Fruit fly (Drosophila melanogaster) whole organism, embryonic: ENCODE results near the gene RhoGAP93B.

ENCODE experiments used
- Bdp1 ChIP-seq: fragments of 200-800 bp; sonication (Bioruptor generic); optimal IDR thresholded peaks from 3 replicates; lab custom pipeline; 2016; ENCODE audit warnings: missing biosample characterization, missing genetic modification characterization
- C15 ChIP-seq: fragments of 200-800 bp; sonication (Bioruptor generic); IDR thresholded peaks from 3 replicates; pipeline ENCODE4 v1.3.6; 2022; ENCODE audit warnings: missing biosample characterization, missing genetic modification characterization
- CG10267 ChIP-seq: fragments of 200-800 bp; sonication (Bioruptor generic); optimal IDR thresholded peaks from 2 replicates; lab custom pipeline; 2018; ENCODE audit warnings: missing biosample characterization, mild to moderate bottlenecking, missing genetic modification characterization, moderate library complexity
- CG11456 ChIP-seq: fragments of 200-800 bp; sonication (Bioruptor generic); IDR thresholded peaks from 3 replicates; pipeline ENCODE4 v1.3.6; 2022; ENCODE audit warnings: missing biosample characterization, missing genetic modification characterization
- CG12769 ChIP-seq: fragments of 200-800 bp; sonication (Bioruptor generic); optimal IDR thresholded peaks from 2 replicates; lab custom pipeline; 2019; ENCODE audit warnings: missing biosample characterization, mild to moderate bottlenecking, missing genetic modification characterization, moderate library complexity
- CG1529 ChIP-seq: fragments of 200-800 bp; sonication (Bioruptor generic); optimal IDR thresholded peaks from 3 replicates; lab custom pipeline; 2018; ENCODE audit warnings: missing biosample characterization, missing genetic modification characterization
- CG17385 ChIP-seq: fragments of 200-800 bp; sonication (Bioruptor generic); optimal IDR thresholded peaks from 3 replicates; lab custom pipeline; 2018; ENCODE audit warnings: missing biosample characterization, mild to moderate bottlenecking, missing genetic modification characterization
- CG2678 ChIP-seq: fragments of 200-800 bp; sonication (Bioruptor generic); optimal IDR thresholded peaks from 3 replicates; lab custom pipeline; 2019; ENCODE audit warnings: missing biosample characterization, mild to moderate bottlenecking, missing genetic modification characterization, moderate library complexity
- CG32532 ChIP-seq: fragments of 200-800 bp; sonication (Bioruptor generic); IDR thresholded peaks from 2 replicates; pipeline ENCODE4 v1.3.6; 2022; ENCODE audit warnings: missing biosample characterization, missing genetic modification characterization
- CG34376 ChIP-seq: fragments of 200-800 bp; sonication (Bioruptor generic); optimal IDR thresholded peaks from 2 replicates; lab custom pipeline; 2018; ENCODE audit warnings: missing biosample characterization, mild to moderate bottlenecking, missing genetic modification characterization
- CG3995 ChIP-seq: fragments of 200-800 bp; sonication (Bioruptor generic); optimal IDR thresholded peaks from 3 replicates; lab custom pipeline; 2016; ENCODE audit warnings: missing biosample characterization, missing genetic modification characterization
- CG6791 ChIP-seq: fragments of 200-800 bp; sonication (Bioruptor generic); IDR thresholded peaks from 3 replicates; pipeline ENCODE4 v1.3.6; 2022; ENCODE audit warnings: missing biosample characterization, missing genetic modification characterization; ENCODE audit not compliant: partially characterized antibody
- CG7745 ChIP-seq: fragments of 200-800 bp; sonication (Bioruptor generic); optimal IDR thresholded peaks from 2 replicates; lab custom pipeline; 2018; ENCODE audit warnings: missing biosample characterization, mild to moderate bottlenecking, missing genetic modification characterization, moderate library complexity
- CG7987 ChIP-seq: fragments of 200-800 bp; sonication (Bioruptor generic); optimal IDR thresholded peaks from 2 replicates; lab custom pipeline; 2018; ENCODE audit warnings: missing biosample characterization, mild to moderate bottlenecking, missing genetic modification characterization, moderate library complexity
- CG8478 ChIP-seq: fragments of >200 bp; optimal IDR thresholded peaks from 2 replicates; lab custom pipeline; 2018
- CG9797 ChIP-seq: fragments of 200-800 bp; sonication (Bioruptor generic); optimal IDR thresholded peaks from 3 replicates; lab custom pipeline; 2018; ENCODE audit warnings: missing biosample characterization, mild to moderate bottlenecking, missing genetic modification characterization
- CTCF ChIP-seq: fragments of 200-800 bp; sonication (Bioruptor generic); optimal IDR thresholded peaks from 2 replicates; lab custom pipeline; 2017; ENCODE audit warnings: missing biosample characterization, mild to moderate bottlenecking, missing genetic modification characterization, moderate library complexity
- Dbx ChIP-seq: fragments of 200-800 bp; sonication (Bioruptor generic); IDR thresholded peaks from 3 replicates; pipeline ENCODE4 v1.3.6; 2022; ENCODE audit warnings: missing biosample characterization, missing genetic modification characterization
- Ets97D ChIP-seq: fragments of 200-800 bp; sonication (Bioruptor generic); optimal IDR thresholded peaks from 3 replicates; lab custom pipeline; 2016; ENCODE audit warnings: missing biosample characterization, missing genetic modification characterization
- Fer3 ChIP-seq: fragments of 200-800 bp; sonication (Bioruptor generic); optimal IDR thresholded peaks from 2 replicates; lab custom pipeline; 2018; ENCODE audit warnings: missing biosample characterization, mild to moderate bottlenecking, missing genetic modification characterization, moderate library complexity
- H2.0 ChIP-seq: fragments of 200-800 bp; sonication (Bioruptor generic); IDR thresholded peaks from 2 replicates; pipeline ENCODE4 v1.3.6; 2022; ENCODE audit warnings: missing biosample characterization, missing genetic modification characterization
- HLH3B ChIP-seq: fragments of 200-800 bp; sonication (Bioruptor generic); IDR thresholded peaks from 2 replicates; pipeline ENCODE4 v1.3.6; 2022; ENCODE audit warnings: missing biosample characterization, missing genetic modification characterization
- Hand ChIP-seq: fragments of 200-800 bp; sonication (Bioruptor generic); optimal IDR thresholded peaks from 2 replicates; lab custom pipeline; 2017; ENCODE audit warnings: mild to moderate bottlenecking, missing biosample characterization, missing genetic modification reagents, missing genetic modification characterization
- Med ChIP-seq: fragments of 200-800 bp; sonication (Bioruptor generic); peaks from one replicate; lab custom pipeline; 2016; ENCODE audit warnings: missing biosample characterization, missing genetic modification characterization, mild to moderate bottlenecking, inconsistent platforms, moderate library complexity
- Pdp1 ChIP-seq, 2 experiments: fragments of 200-800 bp; sonication (Bioruptor generic); optimal IDR thresholded peaks; 3 replicates each; lab custom pipeline; 2016; ENCODE audit warnings: missing biosample characterization in 2 of 2, missing genetic modification characterization in 2 of 2, mild to moderate bottlenecking in 1 of 2, moderate library complexity in 1 of 2
- Scr ChIP-seq: fragments of 200-800 bp; sonication (Bioruptor generic); IDR thresholded peaks from 2 replicates; pipeline ENCODE4 v1.3.6; 2022; ENCODE audit warnings: missing biosample characterization, missing genetic modification characterization; ENCODE audit not compliant: partially characterized antibody
- ap ChIP-seq: fragments of 200-800 bp; sonication (Bioruptor generic); IDR thresholded peaks from 2 replicates; pipeline ENCODE4 v1.3.6; 2022; ENCODE audit warnings: missing biosample characterization, missing genetic modification characterization
- bbx ChIP-seq: fragments of 200-800 bp; sonication (Bioruptor generic); IDR thresholded peaks from 2 replicates; pipeline ENCODE4 v1.3.6; 2022; ENCODE audit warnings: missing biosample characterization, missing genetic modification characterization; ENCODE audit not compliant: partially characterized antibody
- chif ChIP-seq, 2 experiments: fragments of 200-800 bp; sonication (Bioruptor generic); optimal IDR thresholded peaks; 3 replicates each; lab custom pipeline; 2016; ENCODE audit warnings: missing biosample characterization in 2 of 2, missing genetic modification characterization in 2 of 2
- chinmo ChIP-seq: fragments of 200-800 bp; sonication (Bioruptor generic); IDR thresholded peaks from 4 replicates; pipeline ENCODE4 v1.3.6; 2022; ENCODE audit warnings: missing biosample characterization, missing genetic modification characterization; ENCODE audit not compliant: partially characterized antibody
- chm ChIP-seq: fragments of 200-800 bp; sonication (Bioruptor generic); IDR thresholded peaks from 2 replicates; pipeline ENCODE4 v1.3.6; 2022; ENCODE audit warnings: missing biosample characterization, missing genetic modification characterization
- ci ChIP-seq: fragments of 200-800 bp; sonication (Bioruptor generic); IDR thresholded peaks from 3 replicates; pipeline ENCODE4 v1.3.6; 2022; ENCODE audit warnings: missing biosample characterization, missing genetic modification characterization
- cwo ChIP-seq: fragments of 200-800 bp; sonication (Bioruptor generic); optimal IDR thresholded peaks from 3 replicates; lab custom pipeline; 2017; ENCODE audit warnings: missing biosample characterization, missing genetic modification characterization, mild to moderate bottlenecking, moderate library complexity, missing genetic modification reagents
- danr ChIP-seq: fragments of 200-800 bp; sonication (Bioruptor generic); IDR thresholded peaks from 2 replicates; pipeline ENCODE4 v1.3.6; 2022; ENCODE audit warnings: missing biosample characterization, missing genetic modification characterization
- exex ChIP-seq: fragments of 200-800 bp; sonication (Bioruptor generic); optimal IDR thresholded peaks from 4 replicates; lab custom pipeline; 2018; ENCODE audit warnings: missing biosample characterization, mild to moderate bottlenecking, missing genetic modification characterization, moderate library complexity
- grau ChIP-seq: fragments of 200-800 bp; optimal IDR thresholded peaks from 3 replicates; lab custom pipeline; 2019; ENCODE audit warnings: missing biosample characterization, mild to moderate bottlenecking, missing genetic modification characterization, moderate library complexity
- grn ChIP-seq: fragments of 200-800 bp; sonication (Bioruptor generic); optimal IDR thresholded peaks from 3 replicates; lab custom pipeline; 2017; ENCODE audit warnings: missing biosample characterization, missing genetic modification characterization
- hbn ChIP-seq: fragments of 200-800 bp; sonication (Bioruptor generic); IDR thresholded peaks from 2 replicates; pipeline ENCODE4 v1.3.6; 2022; ENCODE audit warnings: missing biosample characterization, missing genetic modification characterization; ENCODE audit not compliant: partially characterized antibody
- insv ChIP-seq, 2 experiments: fragments of 200-800 bp; sonication (Bioruptor generic); optimal IDR thresholded peaks; 3 replicates each; lab custom pipeline; 2016 to 2018; ENCODE audit warnings: missing biosample characterization in 2 of 2, missing genetic modification characterization in 2 of 2
- lov ChIP-seq, 2 experiments: fragments of 200-800 bp in 1 of 2; fragments of >200 bp in 1 of 2; sonication (Bioruptor generic) in 1 of 2; IDR thresholded peaks in 1 of 2; optimal IDR thresholded peaks in 1 of 2; 2 replicates in 1 of 2; 3 replicates in 1 of 2; pipeline versions ENCODE4 v1.3.6 to Lab custom; 2017 to 2022; ENCODE audit warnings: missing biosample characterization in 1 of 2, missing genetic modification characterization in 1 of 2
- rib ChIP-seq: fragments of 200-800 bp; sonication (Bioruptor generic); IDR thresholded peaks from 2 replicates; pipeline ENCODE4 v1.3.6; 2022; ENCODE audit warnings: missing biosample characterization, missing genetic modification characterization
- sd ChIP-seq: fragments of 200-800 bp; sonication (Bioruptor generic); optimal IDR thresholded peaks from 3 replicates; lab custom pipeline; 2018; ENCODE audit warnings: missing biosample characterization, mild to moderate bottlenecking, missing genetic modification characterization, moderate library complexity
- sens ChIP-seq: fragments of 200-800 bp; sonication (Bioruptor generic); peaks from one replicate; lab custom pipeline; 2016; ENCODE audit warnings: missing biosample characterization, missing genetic modification characterization
- so ChIP-seq: fragments of 200-800 bp; sonication (Bioruptor generic); IDR thresholded peaks from 3 replicates; pipeline ENCODE4 v1.3.6; 2022; ENCODE audit warnings: missing biosample characterization, missing genetic modification characterization
- sug ChIP-seq: fragments of 200-800 bp; optimal IDR thresholded peaks from 2 replicates; lab custom pipeline; 2019; ENCODE audit warnings: missing biosample characterization, mild to moderate bottlenecking, missing genetic modification characterization, moderate library complexity
- trh ChIP-seq: fragments of 200-800 bp; sonication (Bioruptor generic); optimal IDR thresholded peaks from 2 replicates; lab custom pipeline; 2016; ENCODE audit warnings: missing biosample characterization, missing genetic modification characterization

RhoGAP93B gene

DNA sequence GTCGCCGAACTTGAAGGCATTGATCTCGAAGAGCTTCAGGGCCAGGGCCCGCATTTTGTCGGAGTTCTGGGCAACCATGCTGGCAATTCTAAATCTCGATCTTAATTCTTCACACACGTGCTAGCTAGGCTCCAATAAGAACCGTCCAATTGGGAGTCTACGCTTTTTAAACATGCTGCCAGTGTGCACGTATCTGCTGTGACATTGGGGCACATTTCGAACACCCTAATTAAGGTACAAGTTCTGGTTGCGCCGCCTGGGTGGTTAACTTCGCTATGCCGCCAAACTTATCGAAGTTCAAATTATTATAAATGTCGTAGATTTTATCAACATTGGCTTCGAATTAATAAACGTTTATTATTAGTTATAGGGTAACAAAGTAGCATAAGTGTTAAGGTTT, 24.5 kb downstream of the RhoGAP93B start, which contains the start of gene r-l (continued):
- TF ChIP-seq chm (GFP tag; lab: Robert Waterston, UW) (no peak), CG1529 (no peak), CTCF (peak; percentile 58), CG17385 (GFP tag; lab: Kevin White, UChicago) (no peak), CG10267 (tag; lab: Kevin White, UChicago) (peak; percentile 45), H2.0 (GFP tag; lab: Robert Waterston, UW) (no peak), insv (GFP tag; optimal IDR thresholded peaks at IDR 0.05; lab: Kevin White, UChicago) (peak; percentile 96 to 99), CG9797 (peak; percentile 93), Dbx (GFP tag; lab: Robert Waterston, UW) (0 out of 3 replicates have a peak, but pooled peaks have one; percentile 23)
- TF ChIP-seq, all 482 proteins: peak for 93

DNA sequence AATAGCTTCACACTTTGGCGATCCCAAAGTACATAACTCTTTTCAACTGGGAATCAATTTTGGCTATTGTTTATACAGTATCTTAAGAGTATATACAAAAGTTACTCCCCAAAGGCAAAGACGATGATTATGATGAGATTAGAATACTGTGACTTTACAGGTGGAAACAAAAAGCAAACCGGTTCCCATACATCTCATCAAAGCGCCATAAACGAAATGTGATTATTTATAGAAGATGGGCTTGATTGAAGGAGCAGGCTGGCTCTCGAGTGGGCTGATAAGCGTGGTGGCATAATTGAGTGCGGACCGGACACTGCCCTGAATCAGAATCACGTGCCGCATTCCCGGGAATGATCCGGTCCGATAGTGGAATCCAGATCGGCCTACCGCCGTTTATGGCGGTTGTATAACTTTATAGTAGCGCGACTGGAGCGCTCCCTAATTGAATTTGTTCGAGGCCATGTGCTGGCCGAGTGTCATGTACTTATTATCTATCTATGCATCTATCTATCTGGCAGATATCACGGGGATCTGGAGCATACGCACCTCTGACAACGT, 25.6 kb downstream of the RhoGAP93B start:
- peak; percentile 56 for TF ChIP-seq sd (tag; lab: Kevin White, UChicago)
- peak in 1 of 2 experiments; percentile 52 for TF ChIP-seq Pdp1 (GFP tag; optimal IDR thresholded peaks at IDR 0.05; lab: Kevin White, UChicago)
- no peak for TF ChIP-seq CG2678 (tag; lab: Kevin White, UChicago)
- TF ChIP-seq grau (tag; lab: Kevin White, UChicago) = no peak
- TF ChIP-seq exex = peak; percentile 74
- TF ChIP-seq cwo = peak; percentile 96
- peak; percentile 9 for TF ChIP-seq CG7987 (GFP tag; lab: Kevin White, UChicago)
- TF ChIP-seq chinmo = 0 out of 4 replicates have a peak, but pooled peaks have one; percentile 29
- no peak for TF ChIP-seq rib (GFP tag; lab: Robert Waterston, UW)
- TF ChIP-seq C15 = no peak
- no peak for TF ChIP-seq Ets97D (GFP tag; lab: Kevin White, UChicago)
- peak; percentile 75 for TF ChIP-seq CG3995 (GFP tag; lab: Kevin White, UChicago)
- no peak for TF ChIP-seq ap
- peak; percentile 5 for TF ChIP-seq CG34376 (GFP tag; lab: Kevin White, UChicago)
- TF ChIP-seq grn (GFP tag; lab: Kevin White, UChicago) = peak; percentile 73
- peak; percentile 48 for TF ChIP-seq Med (GFP tag; lab: Kevin White, UChicago)
- TF ChIP-seq sug (tag; lab: Kevin White, UChicago) = peak; percentile 28
- TF ChIP-seq bbx (GFP tag; lab: Robert Waterston, UW) = peak; percentile 17; the same call in 1 of the 2 replicates
- TF ChIP-seq Hand (GFP tag; lab: Kevin White, UChicago) = no peak
- no peak for TF ChIP-seq Fer3 (tag; lab: Kevin White, UChicago)
- no peak for TF ChIP-seq Bdp1
- peak; percentile 62 for TF ChIP-seq CG12769 (tag; lab: Kevin White, UChicago)
- 0 out of 3 replicates have a peak, but pooled peaks have one; percentile 9 for TF ChIP-seq CG6791 (GFP tag; lab: Robert Waterston, UW)
- TF ChIP-seq, all 482 proteins: peak for 14

DNA sequence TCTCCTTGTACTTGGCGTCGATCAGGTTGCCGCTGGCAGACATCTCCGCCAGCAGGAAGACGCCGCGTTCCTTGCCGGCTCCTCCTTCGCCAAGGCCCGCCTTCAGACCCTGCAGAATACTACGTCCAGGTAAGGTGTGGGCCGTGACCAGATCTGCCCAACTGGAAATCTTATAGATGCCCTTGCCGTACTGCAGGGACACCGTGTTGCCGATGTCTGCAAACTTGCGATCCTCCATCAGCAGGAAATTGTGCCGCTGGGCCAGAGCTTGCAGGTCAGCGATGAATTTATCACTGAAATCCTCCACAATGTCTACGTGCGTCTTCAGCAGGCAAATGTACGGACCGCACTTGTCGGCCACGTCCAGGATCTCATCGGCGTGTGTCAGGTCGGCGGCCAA, 26.3 kb downstream of the RhoGAP93B start:
- TF ChIP-seq Scr (no peak), CG8478 (lab: Kevin White, UChicago) (peak; percentile 29), ci (GFP tag; lab: Robert Waterston, UW) (no peak), CG32532 (GFP tag; lab: Robert Waterston, UW) (no peak), HLH3B (GFP tag; lab: Robert Waterston, UW) (no peak), so (GFP tag; lab: Robert Waterston, UW) (no peak), hbn (GFP tag; lab: Robert Waterston, UW) (no peak), sens (peak; percentile 4), danr (no peak), CG7745 (tag; lab: Kevin White, UChicago) (no peak), lov (optimal IDR thresholded peaks at IDR 0.05; lab: Kevin White, UChicago) (no peak), lov (GFP tag; IDR thresholded peaks at IDR 0.05; lab: Robert Waterston, UW) (0 out of 3 replicates have a peak, but pooled peaks have one; percentile 38), CG11456 (GFP tag; lab: Robert Waterston, UW) (0 out of 3 replicates have a peak, but pooled peaks have one; percentile 19), chif (GFP tag; optimal IDR thresholded peaks at IDR 0.05; lab: Kevin White, UChicago) (no peak), Med (GFP tag; lab: Kevin White, UChicago) (peak; percentile 70), trh (no peak)
